Worm (Caenorhabditis elegans) whole organism, L1 larva: Measurements from ENCODE around the gene nono-1.

Experiments
- C16A3.4 ChIP-seq: fragments of 150-350 bp; optimal IDR thresholded peaks from 2 replicates; lab custom pipeline; 2014; ENCODE audit warnings: missing biosample characterization, missing genetic modification characterization
- Y116A8C.19 ChIP-seq: sonication (generic microtip); optimal IDR thresholded peaks from 2 replicates; lab custom pipeline; 2016; ENCODE audit warnings: missing compliant biosample characterization, missing genetic modification characterization, borderline replicate concordance
- blmp-1 ChIP-seq: fragments of 150-350 bp; optimal IDR thresholded peaks from 2 replicates; lab custom pipeline; 2014; ENCODE audit warnings: missing biosample characterization, missing genetic modification characterization
- fkh-10 ChIP-seq: sonication (generic microtip); optimal IDR thresholded peaks from 2 replicates; lab custom pipeline; 2017; ENCODE audit warnings: missing biosample characterization, missing genetic modification reagents, missing genetic modification characterization
- hpl-2 ChIP-seq: fragments of 150-350 bp; optimal IDR thresholded peaks from 2 replicates; lab custom pipeline; 2014; ENCODE audit warnings: missing biosample characterization, missing genetic modification reagents, missing genetic modification characterization
- lin-14 ChIP-seq: fragments of 200-800 bp; sonication (Bioruptor generic); optimal IDR thresholded peaks from 2 replicates; lab custom pipeline; 2018; ENCODE audit warnings: mild to moderate bottlenecking, missing genetic modification characterization, moderate library complexity, missing compliant biosample characterization
- lin-15B ChIP-seq: fragments of 150-350 bp; sonication (generic microtip); optimal IDR thresholded peaks from 3 replicates; lab custom pipeline; 2014; ENCODE audit warnings: missing biosample characterization, missing genetic modification characterization
- lin-35 ChIP-seq, 2 experiments: fragments of 150-350 bp; optimal IDR thresholded peaks; 2 replicates each; lab custom pipeline; 2014; ENCODE audit warnings: missing biosample characterization in 2 of 2, missing genetic modification characterization in 2 of 2, missing genetic modification reagents in 2 of 2
- nhr-237 ChIP-seq: fragments of 150-350 bp; optimal IDR thresholded peaks from 2 replicates; lab custom pipeline; 2014; ENCODE audit warnings: missing biosample characterization, missing genetic modification characterization
- nhr-28 ChIP-seq: fragments of 150-350 bp; optimal IDR thresholded peaks from 2 replicates; lab custom pipeline; 2014; ENCODE audit warnings: missing biosample characterization, missing genetic modification characterization
- rnt-1 ChIP-seq: sonication (generic microtip); optimal IDR thresholded peaks from 2 replicates; lab custom pipeline; 2016; ENCODE audit warnings: mild to moderate bottlenecking, missing genetic modification characterization, moderate library complexity, missing compliant biosample characterization
- snu-23 ChIP-seq: sonication (generic microtip); optimal IDR thresholded peaks from 2 replicates; lab custom pipeline; 2016; ENCODE audit warnings: missing genetic modification characterization, missing compliant biosample characterization
- swsn-7 ChIP-seq: sonication (generic microtip); optimal IDR thresholded peaks from 2 replicates; lab custom pipeline; 2016; ENCODE audit warnings: missing genetic modification characterization, missing compliant biosample characterization

DNA sequence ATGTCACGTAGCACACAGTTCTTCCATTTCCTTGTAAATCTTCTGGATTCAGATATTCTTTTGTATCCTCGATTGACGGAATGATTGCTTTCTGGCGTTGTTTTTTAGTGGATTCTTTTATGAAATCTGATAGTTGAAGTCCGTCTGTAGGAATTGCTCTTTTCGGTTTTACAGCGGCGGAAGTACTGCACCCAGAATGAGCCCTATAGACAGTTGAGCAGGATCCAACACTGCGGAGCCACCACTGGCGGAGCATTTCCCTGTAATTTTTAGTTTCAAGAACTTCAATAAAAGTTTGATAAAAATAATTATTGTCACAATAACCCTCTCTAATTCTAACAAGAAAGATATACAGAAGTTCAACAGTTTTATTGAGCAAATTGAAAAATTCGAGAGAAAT, 12.2 kb downstream of the nono-1 start, which contains the start of gene F25B5.5:
- TF ChIP-seq fkh-10 (GFP tag; lab: Kevin White, UChicago) (no peak), rnt-1 (no peak), swsn-7 (tag; lab: Kevin White, UChicago) (no peak), Y116A8C.19 (tag; lab: Kevin White, UChicago) (no peak), C16A3.4 (tag; lab: Kevin White, UChicago) (no peak), snu-23 (GFP tag; lab: Kevin White, UChicago) (no peak), nhr-28 (tag; lab: Kevin White, UChicago) (no peak), lin-35 (GFP tag; optimal IDR thresholded peaks at IDR 0.05; lab: Kevin White, UChicago) (no peak), blmp-1 (tag; lab: Kevin White, UChicago) (no peak), nhr-237 (tag; lab: Kevin White, UChicago) (no peak), lin-14 (GFP tag; lab: Kevin White, UChicago) (no peak), hpl-2 (no peak), lin-15B (tag; lab: Kevin White, UChicago) (no peak)
